Worm (Caenorhabditis elegans): ENCODE data around the gene F38E1.6.

- TF ChIP-seq F57A8.1 (GFP tag; optimal IDR thresholded peaks at IDR 0.05), result no peak
- no peak for TF ChIP-seq ama-1 (optimal IDR thresholded peaks at IDR 0.05)
- no peak for TF ChIP-seq ama-1 (GFP tag; optimal IDR thresholded peaks at IDR 0.05)
- no peak for TF ChIP-seq sea-2 (GFP tag; IDR thresholded peaks at IDR 0.05)
- no peak for TF ChIP-seq ceh-91 (GFP tag; IDR thresholded peaks at IDR 0.05)
Measured at ce11 chrV:8384809-8385208, 24.9 kb downstream of the F38E1.6 start.

All from whole organism, young adult.